Worm (Caenorhabditis elegans): ENCODE data around the gene srlf-4.

Gene srlf-4

ce11 chrIV:12921027-12921426 lies 3.2 kb downstream of the srlf-4 start, which contains the start of gene C32H11.4:
Gene C32H11.4 (plus strand): TSS chrIV:12921264.
- TF ChIP-seq unc-62 (GFP tag; optimal IDR thresholded peaks at IDR 0.05), result no peak

ce11 chrIV:12920553-12920952 lies 3.7 kb downstream of the srlf-4 start:
- TF ChIP-seq unc-62 (GFP tag; optimal IDR thresholded peaks at IDR 0.05), result no peak

- no peak for TF ChIP-seq unc-62 (GFP tag; optimal IDR thresholded peaks at IDR 0.05)
Observed at ce11 chrIV:12918256-12918655, 6.0 kb downstream of the srlf-4 start, which contains the start of gene C32H11.3. Gene C32H11.3 (plus strand): TSS chrIV:12918556.

- no peak for TF ChIP-seq unc-62 (GFP tag; optimal IDR thresholded peaks at IDR 0.05)
Observed at ce11 chrIV:12915479-12915878, 8.8 kb downstream of the srlf-4 start, which contains the start of gene srz-15. Gene srz-15 (plus strand): TSS chrIV:12915779.

DNA sequence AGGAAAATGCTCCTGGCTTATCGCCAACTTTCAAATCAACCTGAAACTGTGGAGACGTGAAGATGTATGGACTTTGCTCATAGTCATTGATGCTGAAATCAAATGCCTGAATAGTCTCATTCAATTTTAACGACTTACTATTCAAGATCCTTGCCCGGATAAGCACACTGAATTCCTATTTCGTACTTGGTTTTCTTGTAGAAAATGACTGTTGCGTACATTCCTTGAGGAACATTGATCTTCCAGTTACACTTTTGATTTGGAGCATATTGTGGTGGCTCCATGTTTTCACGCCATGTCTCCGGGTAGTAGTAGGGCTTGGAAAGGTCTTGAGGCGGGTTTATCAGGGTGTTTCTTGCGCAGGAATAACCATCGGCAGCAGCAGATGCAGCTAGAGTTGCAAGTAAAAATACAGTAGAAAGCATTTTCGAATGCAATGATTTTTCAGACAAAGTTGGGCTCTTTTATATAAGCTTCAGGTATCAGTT lies 9.7 kb downstream of the srlf-4 start, which contains the start of gene irg-6:
Gene irg-6 (minus strand): TSS at position 438 of the 488 bp plus-strand sequence.
- no peak for TF ChIP-seq unc-62 (GFP tag; optimal IDR thresholded peaks at IDR 0.05)

DNA sequence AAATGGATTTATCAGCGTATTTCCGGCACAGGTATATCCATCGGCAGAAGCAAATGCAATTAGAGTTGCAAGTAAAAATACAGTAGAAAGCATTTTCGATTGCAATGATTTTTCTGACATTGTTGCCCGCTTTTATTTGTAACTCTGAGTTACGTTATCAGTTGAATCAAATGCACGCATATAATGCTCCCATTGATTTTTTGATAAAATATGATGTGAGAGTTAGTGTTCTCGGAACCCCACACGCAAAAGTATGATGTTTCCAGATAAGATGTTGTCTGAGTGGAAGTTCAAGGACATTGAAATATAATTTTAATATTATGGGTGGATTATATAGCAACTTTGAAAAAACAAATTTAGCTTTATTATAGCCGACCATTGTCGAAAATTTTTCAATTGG lies 12.2 kb downstream of the srlf-4 start, which contains the start of gene K08D8.5:
Gene K08D8.5 (minus strand): TSS at position 140 of the 400 bp plus-strand sequence.
- TF ChIP-seq unc-62 (GFP tag; optimal IDR thresholded peaks at IDR 0.05), result no peak

DNA sequence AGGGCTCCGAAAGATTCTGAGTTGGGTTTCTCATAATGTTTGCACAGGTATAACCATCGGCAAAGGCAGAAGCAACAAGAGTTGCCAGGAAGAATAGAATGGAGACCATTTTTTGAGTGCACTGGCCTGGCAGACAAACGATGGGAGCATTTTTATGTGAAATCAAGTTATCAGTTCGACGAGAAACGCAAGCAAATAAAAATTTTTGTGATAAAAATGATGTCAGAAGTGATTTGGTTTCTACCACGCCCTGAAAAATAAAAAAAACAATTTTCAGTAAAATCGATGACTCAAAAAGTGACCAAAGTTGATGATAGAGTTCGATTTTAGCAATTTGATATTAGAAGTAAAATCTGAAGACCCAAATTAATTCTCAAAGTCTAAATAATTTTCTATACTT lies 14.4 kb downstream of the srlf-4 start, which contains the start of gene K08D8.4:
Gene K08D8.4 (minus strand): TSS at position 128 of the 400 bp plus-strand sequence.
- no peak for TF ChIP-seq unc-62 (GFP tag; optimal IDR thresholded peaks at IDR 0.05)

- TF ChIP-seq unc-62 (GFP tag; optimal IDR thresholded peaks at IDR 0.05), result no peak
Observed at ce11 chrIV:12906529-12906928, 17.7 kb downstream of the srlf-4 start, which contains the start of gene K08D8.3. Gene K08D8.3 (minus strand): TSS chrIV:12906659.

ce11 chrIV:12903687-12904086 lies 20.5 kb downstream of the srlf-4 start:
- no peak for TF ChIP-seq unc-62 (GFP tag; optimal IDR thresholded peaks at IDR 0.05)

- TF ChIP-seq unc-62 (GFP tag; optimal IDR thresholded peaks at IDR 0.05), result no peak
Observed at ce11 chrIV:12902430-12903110, 21.7 kb downstream of the srlf-4 start, which contains the start of gene K08D8.2. Gene K08D8.2 (plus strand): TSS chrIV:12903060.

- no peak for TF ChIP-seq unc-62 (GFP tag; optimal IDR thresholded peaks at IDR 0.05)
Observed at ce11 chrIV:12901602-12902001, 22.6 kb downstream of the srlf-4 start.

ce11 chrIV:12900267-12900666 lies 24.0 kb downstream of the srlf-4 start, which contains the start of gene K08D8.10:
Gene K08D8.10 (plus strand): TSS chrIV:12900567.
- no peak for TF ChIP-seq unc-62 (GFP tag; optimal IDR thresholded peaks at IDR 0.05)

- TF ChIP-seq unc-62 (GFP tag; optimal IDR thresholded peaks at IDR 0.05), result no peak
Observed at ce11 chrIV:12899392-12899791, 24.8 kb downstream of the srlf-4 start, which contains the start of gene K08D8.9. Gene K08D8.9 (plus strand): TSS chrIV:12899692.

DNA sequence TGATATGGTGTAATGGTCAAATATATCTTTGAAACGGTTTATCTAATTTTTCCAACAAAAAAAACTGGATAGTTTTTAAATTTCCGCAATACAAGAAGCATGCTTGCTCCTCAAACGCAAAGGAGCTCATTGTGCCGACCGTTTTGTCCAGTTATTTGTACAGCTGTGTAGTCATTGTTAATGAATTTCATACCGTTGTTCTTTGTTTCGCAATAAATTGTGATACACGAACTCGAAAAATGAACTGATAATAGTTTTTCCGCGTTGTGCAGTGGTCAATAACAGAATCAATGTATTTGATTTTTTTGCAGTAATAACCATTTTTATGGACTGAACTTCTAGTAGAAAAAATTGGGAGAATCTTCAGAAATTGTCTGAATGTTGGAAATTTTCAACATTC lies 25.4 kb downstream of the srlf-4 start:
- TF ChIP-seq unc-62 (GFP tag; optimal IDR thresholded peaks at IDR 0.05), result no peak

ce11 chrIV:12897146-12897545 lies 27.1 kb downstream of the srlf-4 start:
- TF ChIP-seq unc-62 (GFP tag; optimal IDR thresholded peaks at IDR 0.05), result no peak

ce11 chrIV:12896371-12896882 lies 27.8 kb downstream of the srlf-4 start, which contains the start of gene K08D8.7:
Gene K08D8.7 (plus strand): TSS chrIV:12896832.
- no peak for TF ChIP-seq unc-62 (GFP tag; optimal IDR thresholded peaks at IDR 0.05)

DNA sequence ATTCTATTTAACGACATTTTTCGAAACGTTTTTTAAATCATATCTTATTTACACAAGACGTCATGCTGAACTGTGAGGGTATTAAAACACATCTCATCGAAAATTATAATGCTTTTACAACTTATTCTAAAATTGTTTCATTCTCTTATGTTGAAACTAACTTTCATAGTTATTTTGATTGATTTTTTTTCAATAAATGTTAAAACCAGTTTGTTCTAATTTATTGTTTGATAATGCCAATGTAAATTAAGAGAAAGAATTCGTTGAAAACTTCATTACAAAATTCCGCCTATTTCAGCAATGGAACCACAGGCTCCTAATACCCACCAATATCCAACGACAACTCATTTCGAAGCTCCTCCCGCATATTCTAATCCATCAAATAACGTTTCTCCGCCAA lies 29.2 kb downstream of the srlf-4 start, which contains the start of gene K08D8.11:
Gene K08D8.11 (plus strand): TSS at position 301 of the 400 bp plus-strand sequence.
- no peak for TF ChIP-seq unc-62 (GFP tag; optimal IDR thresholded peaks at IDR 0.05)
